Worm (Caenorhabditis elegans) whole organism, L4 larva: ENCODE data around the gene F52G3.8.
"Not testable (repeated sequence)": the region's sequence is repeated elsewhere in the genome, so short reads cannot be mapped to it uniquely, and the experiment has no call there.

Experiments
- D1046.2 ChIP-seq: fragments of 200-800 bp; sonication (Bioruptor generic); IDR thresholded peaks from 2 replicates; pipeline ENCODE4 v1.3.6; 2022; ENCODE audit warnings: missing genetic modification characterization, missing compliant biosample characterization
- F10B5.3 ChIP-seq: sonication (generic microtip); optimal IDR thresholded peaks from 2 replicates; lab custom pipeline; 2016; ENCODE audit warnings: mild to moderate bottlenecking, missing genetic modification characterization, missing compliant biosample characterization
- F44E2.7 ChIP-seq: fragments of 200-800 bp; sonication (Bioruptor generic); IDR thresholded peaks from 2 replicates; pipeline ENCODE4 v2.1.2; 2022; ENCODE audit warnings: missing genetic modification characterization, missing compliant biosample characterization
- T20F7.1 ChIP-seq: fragments of 200-800 bp; sonication (Bioruptor generic); optimal IDR thresholded peaks from 2 replicates; lab custom pipeline; 2018; ENCODE audit warnings: mild to moderate bottlenecking, missing genetic modification characterization, missing compliant biosample characterization
- T26A8.4 ChIP-seq: fragments of 200-800 bp; sonication (Bioruptor generic); IDR thresholded peaks from 2 replicates; pipeline ENCODE4 v1.3.6; 2022; ENCODE audit warnings: missing genetic modification characterization, missing compliant biosample characterization
- Y105C5A.15 ChIP-seq: fragments of 200-800 bp; sonication (Bioruptor generic); IDR thresholded peaks from 2 replicates; pipeline ENCODE4 v1.3.6; 2022; ENCODE audit warnings: missing genetic modification characterization, missing compliant biosample characterization
- Y48G9A.11 ChIP-seq: fragments of 200-800 bp; sonication (Bioruptor generic); IDR thresholded peaks from 2 replicates; pipeline ENCODE4 v1.3.6; 2022; ENCODE audit warnings: missing genetic modification reagents, missing genetic modification characterization, missing compliant biosample characterization
- Y75B8A.6 ChIP-seq: fragments of 200-800 bp; sonication (Bioruptor generic); IDR thresholded peaks from 2 replicates; pipeline ENCODE4 v1.3.6; 2022; ENCODE audit warnings: missing genetic modification reagents, missing genetic modification characterization, missing compliant biosample characterization
- ZK546.5 ChIP-seq, 2 experiments: sonication (generic microtip); optimal IDR thresholded peaks; 2 replicates each; lab custom pipeline; 2017; ENCODE audit warnings: missing biosample characterization in 2 of 2, missing genetic modification characterization in 2 of 2
- ama-1 ChIP-seq: fragments of 150-350 bp; optimal IDR thresholded peaks from 2 replicates; lab custom pipeline; 2014; ENCODE audit warnings: inconsistent platforms, mixed read lengths
- arid-1 ChIP-seq: fragments of 200-800 bp; sonication (Bioruptor generic); conservative IDR thresholded peaks from 2 replicates; pipeline ENCODE4 v1.3.6; 2022; ENCODE audit warnings: missing genetic modification reagents, missing genetic modification characterization, missing compliant biosample characterization
- ctbp-1 ChIP-seq: fragments of 200-800 bp; sonication (Bioruptor generic); IDR thresholded peaks from 2 replicates; pipeline ENCODE4 v1.3.6; 2022; ENCODE audit warnings: missing genetic modification reagents, missing genetic modification characterization, missing compliant biosample characterization
- daf-19 ChIP-seq: fragments of 200-800 bp; sonication (Bioruptor generic); conservative IDR thresholded peaks from 2 replicates; pipeline ENCODE4 v1.3.6; 2022; ENCODE audit warnings: missing genetic modification characterization, missing compliant biosample characterization
- dmd-6 ChIP-seq: fragments of 200-800 bp; sonication (Bioruptor generic); IDR thresholded peaks from 2 replicates; pipeline ENCODE4 v1.3.6; 2022; ENCODE audit warnings: missing genetic modification reagents, missing genetic modification characterization, missing compliant biosample characterization
- dmd-8 ChIP-seq: fragments of 200-800 bp; sonication (Bioruptor generic); IDR thresholded peaks from 2 replicates; pipeline ENCODE4 v1.3.6; 2022; ENCODE audit warnings: missing genetic modification characterization, missing compliant biosample characterization
- dmd-9 ChIP-seq: fragments of 200-800 bp; sonication (Bioruptor generic); IDR thresholded peaks from 2 replicates; pipeline ENCODE4 v1.3.6; 2022; ENCODE audit warnings: missing genetic modification reagents, missing genetic modification characterization, missing compliant biosample characterization
- fkh-10 ChIP-seq: fragments of 150-350 bp; optimal IDR thresholded peaks from 2 replicates; lab custom pipeline; 2014; ENCODE audit warnings: missing biosample characterization, missing genetic modification reagents, missing genetic modification characterization
- hmg-1.1 ChIP-seq: fragments of 200-800 bp; sonication (Bioruptor generic); IDR thresholded peaks from 2 replicates; pipeline ENCODE4 v1.3.6; 2022; ENCODE audit warnings: missing genetic modification reagents, missing genetic modification characterization, missing compliant biosample characterization
- lim-7 ChIP-seq: fragments of 200-800 bp; sonication (Bioruptor generic); IDR thresholded peaks from 2 replicates; pipeline ENCODE4 v1.3.6; 2022; ENCODE audit warnings: missing genetic modification characterization, missing compliant biosample characterization
- lin-29 ChIP-seq: fragments of 200-800 bp; sonication (Bioruptor generic); IDR thresholded peaks from 2 replicates; pipeline ENCODE4 v1.3.6; 2022; ENCODE audit warnings: missing genetic modification reagents, missing genetic modification characterization, missing compliant biosample characterization
- lir-3 ChIP-seq: sonication (generic microtip); optimal IDR thresholded peaks from 2 replicates; lab custom pipeline; 2016; ENCODE audit warnings: mild to moderate bottlenecking, missing genetic modification characterization, missing compliant biosample characterization
- madf-5 ChIP-seq, 2 experiments: fragments of 200-800 bp; sonication (Bioruptor generic); IDR thresholded peaks; 2 replicates each; pipeline ENCODE4 v1.3.6; 2022; ENCODE audit warnings: missing compliant biosample characterization in 2 of 2, missing genetic modification characterization in 2 of 2
- madf-9 ChIP-seq: fragments of 200-800 bp; sonication (Bioruptor generic); conservative IDR thresholded peaks from 2 replicates; pipeline ENCODE4 v1.3.6; 2022; ENCODE audit warnings: missing genetic modification reagents, missing genetic modification characterization, missing compliant biosample characterization
- mdt-29 ChIP-seq: fragments of 200-800 bp; sonication (Bioruptor generic); IDR thresholded peaks from 2 replicates; pipeline ENCODE4 v1.3.6; 2022; ENCODE audit warnings: missing genetic modification reagents, missing genetic modification characterization, missing compliant biosample characterization
- mxl-3 ChIP-seq: fragments of 200-800 bp; sonication (Bioruptor generic); optimal IDR thresholded peaks from 2 replicates; lab custom pipeline; 2018; ENCODE audit warnings: mild to moderate bottlenecking, missing genetic modification characterization, missing compliant biosample characterization
- nhr-10 ChIP-seq: fragments of 150-350 bp; optimal IDR thresholded peaks from 2 replicates; lab custom pipeline; 2014; ENCODE audit warnings: missing biosample characterization, missing genetic modification characterization
- nhr-41 ChIP-seq: fragments of 200-800 bp; sonication (Bioruptor generic); IDR thresholded peaks from 2 replicates; pipeline ENCODE4 v1.3.6; 2022; ENCODE audit warnings: missing genetic modification reagents, missing genetic modification characterization, missing compliant biosample characterization
- nhr-42 ChIP-seq: fragments of 200-800 bp; sonication (Bioruptor generic); IDR thresholded peaks from 2 replicates; pipeline ENCODE4 v1.3.6; 2022; ENCODE audit warnings: missing genetic modification characterization, missing compliant biosample characterization
- nhr-6 ChIP-seq: fragments of 150-350 bp; optimal IDR thresholded peaks from 2 replicates; lab custom pipeline; 2014; ENCODE audit warnings: missing biosample characterization, missing genetic modification characterization
- pha-4 ChIP-seq, 2 experiments: fragments of 150-350 bp in 1 of 2; fragments of 200-800 bp in 1 of 2; sonication (Bioruptor generic) in 1 of 2; IDR thresholded peaks in 1 of 2; optimal IDR thresholded peaks in 1 of 2; 2 replicates each; pipeline versions ENCODE4 v1.3.6 to Lab custom; 2014 to 2022; ENCODE audit warnings: missing genetic modification characterization in 2 of 2, missing genetic modification reagents in 2 of 2, missing biosample characterization in 1 of 2, missing compliant biosample characterization in 1 of 2
- php-3 ChIP-seq: fragments of 200-800 bp; sonication (Bioruptor generic); IDR thresholded peaks from 2 replicates; pipeline ENCODE4 v1.3.6; 2022; ENCODE audit warnings: missing genetic modification reagents, missing genetic modification characterization, missing compliant biosample characterization
- pqm-1 ChIP-seq: sonication (generic microtip); optimal IDR thresholded peaks from 2 replicates; lab custom pipeline; 2017; ENCODE audit warnings: missing biosample characterization, missing genetic modification characterization
- saeg-2 ChIP-seq: fragments of 200-800 bp; sonication (Bioruptor generic); IDR thresholded peaks from 2 replicates; pipeline ENCODE4 v1.3.6; 2022; ENCODE audit warnings: missing genetic modification reagents, missing genetic modification characterization, missing compliant biosample characterization
- sdz-12 ChIP-seq: fragments of 200-800 bp; sonication (Bioruptor generic); optimal IDR thresholded peaks from 2 replicates; lab custom pipeline; 2018; ENCODE audit warnings: mild to moderate bottlenecking, missing genetic modification characterization, missing compliant biosample characterization
- snpc-1.2 ChIP-seq: fragments of 200-800 bp; sonication (Bioruptor generic); IDR thresholded peaks from 2 replicates; pipeline ENCODE4 v1.3.6; 2022; ENCODE audit warnings: missing genetic modification reagents, missing genetic modification characterization, missing compliant biosample characterization
- tag-97 ChIP-seq: fragments of 200-800 bp; sonication (Bioruptor generic); IDR thresholded peaks from 2 replicates; pipeline ENCODE4 v1.3.6; 2022; ENCODE audit warnings: missing genetic modification characterization, missing compliant biosample characterization
- tra-1 ChIP-seq: fragments of 200-800 bp; sonication (Bioruptor generic); IDR thresholded peaks from 2 replicates; pipeline ENCODE4 v1.3.6; 2022; ENCODE audit warnings: missing genetic modification reagents, missing genetic modification characterization, missing compliant biosample characterization
- unc-62 ChIP-seq, 3 experiments: fragments of 150-350 bp in 1 of 3; sonication (generic microtip); optimal IDR thresholded peaks in 2 of 3; peaks in 1 of 3; 1 replicate in 1 of 3; 2 replicates in 2 of 3; lab custom pipeline; 2014 to 2017; ENCODE audit warnings: missing biosample characterization in 3 of 3, missing genetic modification characterization in 3 of 3, missing genetic modification reagents in 3 of 3, missing genotype in 1 of 3
- vab-7 ChIP-seq: fragments of 200-800 bp; sonication (Bioruptor generic); IDR thresholded peaks from 2 replicates; pipeline ENCODE4 v1.3.6; 2022; ENCODE audit warnings: missing genetic modification reagents, missing genetic modification characterization, missing compliant biosample characterization
- zag-1 ChIP-seq: fragments of 150-350 bp; optimal IDR thresholded peaks from 2 replicates; lab custom pipeline; 2014; ENCODE audit warnings: missing biosample characterization, missing genetic modification characterization
- zfp-3 ChIP-seq: fragments of 200-800 bp; sonication (Bioruptor generic); conservative IDR thresholded peaks from 2 replicates; pipeline ENCODE4 v1.3.6; 2022; ENCODE audit warnings: missing genetic modification reagents, missing genetic modification characterization, missing compliant biosample characterization
- zip-11 ChIP-seq: fragments of 200-800 bp; sonication (Bioruptor generic); IDR thresholded peaks from 2 replicates; pipeline ENCODE4 v1.3.6; 2022; ENCODE audit warnings: missing genetic modification characterization, missing compliant biosample characterization
- zip-2 ChIP-seq: fragments of 150-350 bp; optimal IDR thresholded peaks from 2 replicates; lab custom pipeline; 2014; ENCODE audit warnings: missing biosample characterization, missing genetic modification characterization

Gene F52G3.8

DNA sequence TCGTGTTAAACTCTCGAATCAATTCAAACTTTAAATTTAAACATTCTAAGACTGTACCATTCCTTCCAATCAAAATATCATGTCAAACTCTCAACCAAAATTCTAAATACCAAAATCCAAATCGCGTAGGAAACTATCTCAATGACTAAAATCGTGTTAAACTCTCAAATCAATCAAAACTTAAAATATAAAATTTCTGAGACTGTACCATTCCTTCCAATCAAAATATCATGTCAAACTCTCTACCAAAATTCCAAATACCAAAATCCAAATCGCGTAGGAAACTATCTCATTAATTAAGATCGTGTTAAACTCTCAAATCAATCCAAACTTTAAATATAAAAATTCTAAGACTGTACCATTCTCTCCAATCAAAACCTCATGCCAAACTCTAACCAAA lies 18.2 kb downstream of the F52G3.8 start:
- peak; percentile 12 for TF ChIP-seq Y75B8A.6 (GFP tag; lab: Robert Waterston, UW)
- peak; percentile 69 for TF ChIP-seq zfp-3 (GFP tag; lab: Robert Waterston, UW)
- TF ChIP-seq madf-5 (GFP tag; IDR thresholded peaks at IDR 0.05; lab: Robert Waterston, UW) = 0 out of 4 replicates have a peak, but pooled peaks of 1 of the 2 experiments have one; percentile 73
- TF ChIP-seq pha-4 (GFP tag; IDR thresholded peaks at IDR 0.05; lab: Robert Waterston, UW) = peak; percentile 35; the same call in 1 of the 2 replicates
- TF ChIP-seq pha-4 (tag; optimal IDR thresholded peaks at IDR 0.05; lab: Kevin White, UChicago) = not testable (repeated sequence)

DNA sequence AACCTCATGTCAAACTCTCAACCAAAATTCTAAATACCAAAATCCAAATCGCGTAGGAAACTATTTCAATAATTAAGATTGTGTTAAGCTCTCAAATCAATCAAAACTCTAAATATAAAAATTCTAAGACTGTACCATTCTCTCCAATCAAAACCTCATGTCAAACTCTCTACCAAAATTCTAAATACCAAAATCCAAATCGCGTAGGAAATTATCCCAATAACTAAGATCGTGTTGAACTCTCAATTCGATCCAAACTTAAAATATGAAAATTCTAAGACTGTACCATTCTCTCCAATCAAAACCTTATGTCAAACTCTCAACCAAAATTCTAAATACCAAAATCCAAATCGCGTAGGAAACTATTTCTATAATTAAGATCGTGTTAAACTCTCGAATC lies 20.4 kb downstream of the F52G3.8 start:
- TF ChIP-seq php-3 (GFP tag; lab: Robert Waterston, UW) (peak; percentile 79), snpc-1.2 (peak; percentile 35), pha-4 (GFP tag; IDR thresholded peaks at IDR 0.05; lab: Robert Waterston, UW) (peak; percentile 80; the same call in 1 of the 2 replicates), madf-9 (GFP tag; lab: Robert Waterston, UW) (peak; percentile 66; the same call in 1 of the 2 replicates), F44E2.7 (0 out of 2 replicates have a peak, but pooled peaks have one; percentile 3), dmd-8 (GFP tag; lab: Robert Waterston, UW) (peak; percentile 81), nhr-42 (GFP tag; lab: Robert Waterston, UW) (peak; percentile 75), arid-1 (GFP tag; lab: Robert Waterston, UW) (peak; percentile 69), T26A8.4 (peak; percentile 80), Y105C5A.15 (peak; percentile 78; the same call in 1 of the 2 replicates), vab-7 (GFP tag; lab: Robert Waterston, UW) (peak; percentile 75), zip-11 (GFP tag; lab: Robert Waterston, UW) (peak; percentile 50; the same call in 1 of the 2 replicates), tra-1 (GFP tag; lab: Robert Waterston, UW) (peak; percentile 87), mdt-29 (GFP tag; lab: Robert Waterston, UW) (peak; percentile 87), ctbp-1 (peak; percentile 88), Y75B8A.6 (GFP tag; lab: Robert Waterston, UW) (peak; percentile 96), nhr-41 (GFP tag; lab: Robert Waterston, UW) (peak; percentile 73), tag-97 (GFP tag; lab: Robert Waterston, UW) (peak; percentile 80; the same call in 1 of the 2 replicates), D1046.2 (GFP tag; lab: Robert Waterston, UW) (peak; percentile 80), dmd-6 (peak; percentile 47), lim-7 (GFP tag; lab: Robert Waterston, UW) (peak; percentile 60; the same call in 1 of the 2 replicates), saeg-2 (GFP tag; lab: Robert Waterston, UW) (peak; percentile 62; the same call in 1 of the 2 replicates), zfp-3 (GFP tag; lab: Robert Waterston, UW) (peak; percentile 96), hmg-1.1 (GFP tag; lab: Robert Waterston, UW) (peak; percentile 59; the same call in 1 of the 2 replicates), Y48G9A.11 (peak; percentile 77), dmd-9 (GFP tag; lab: Robert Waterston, UW) (peak; percentile 70; the same call in 1 of the 2 replicates), madf-5 (GFP tag; IDR thresholded peaks at IDR 0.05; lab: Robert Waterston, UW) (peak; percentile 84 to 93)
- not testable (repeated sequence) for TF ChIP-seq pha-4 (tag; optimal IDR thresholded peaks at IDR 0.05; lab: Kevin White, UChicago)
- TF ChIP-seq, all 104 proteins: peak for 27; not testable (repeated sequence) for 77

DNA sequence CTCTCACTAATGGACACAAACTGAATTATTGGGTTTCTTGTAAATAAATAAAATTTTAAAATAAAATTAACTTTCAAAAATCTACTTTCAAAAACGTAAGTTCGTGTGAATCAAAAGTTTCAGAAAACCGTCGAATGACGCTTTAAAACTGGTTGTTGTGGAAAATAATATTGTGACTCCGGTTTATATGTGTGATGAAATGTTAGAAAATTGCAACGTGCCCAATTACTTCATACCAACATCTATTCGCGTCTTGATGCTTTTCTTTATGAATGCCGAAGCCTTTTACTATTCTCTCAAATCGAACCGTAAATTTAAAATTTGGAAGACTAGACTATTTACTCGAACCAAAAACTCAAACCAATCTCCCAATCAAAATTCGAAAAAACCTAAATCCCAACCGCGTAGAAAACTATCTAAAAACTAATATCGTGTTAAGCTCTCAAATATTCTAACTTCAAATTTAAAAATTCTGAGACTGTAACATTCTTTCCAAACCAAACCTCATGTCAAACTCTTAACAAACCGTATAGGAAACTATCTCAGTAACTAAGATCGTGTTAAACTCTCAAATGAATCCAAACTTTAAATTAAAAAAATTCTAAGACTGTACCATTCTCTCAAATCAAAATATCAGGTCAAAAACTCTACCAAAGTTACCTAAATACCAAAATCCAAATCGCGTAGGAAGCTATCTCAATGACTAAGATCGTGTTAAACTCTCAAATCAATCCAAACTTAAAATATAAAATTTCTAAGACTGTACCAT lies 21.3 kb downstream of the F52G3.8 start:
- TF ChIP-seq unc-62 (GFP tag; optimal IDR thresholded peaks at IDR 0.05 in 1 of 2; lab: Kevin White, UChicago) (peak in 1 of 2 experiments; percentile 98), unc-62 (tag; optimal IDR thresholded peaks at IDR 0.05; lab: Kevin White, UChicago) (no peak), F44E2.7 (no peak), mxl-3 (GFP tag; lab: Kevin White, UChicago) (no peak), T20F7.1 (GFP tag; lab: Kevin White, UChicago) (peak; percentile 44), lim-7 (GFP tag; lab: Robert Waterston, UW) (peak; percentile 50; the same call in 1 of the 2 replicates), php-3 (GFP tag; lab: Robert Waterston, UW) (peak; percentile 78), tag-97 (GFP tag; lab: Robert Waterston, UW) (0 out of 2 replicates have a peak, but pooled peaks have one; percentile 72), nhr-10 (tag; lab: Kevin White, UChicago) (no peak), zag-1 (tag; lab: Kevin White, UChicago) (no peak), fkh-10 (GFP tag; lab: Kevin White, UChicago) (no peak), F10B5.3 (tag; lab: Kevin White, UChicago) (no peak), lir-3 (tag; lab: Kevin White, UChicago) (no peak), lin-29 (GFP tag; lab: Robert Waterston, UW) (peak; percentile 82), daf-19 (GFP tag; lab: Robert Waterston, UW) (no peak), mdt-29 (GFP tag; lab: Robert Waterston, UW) (peak; percentile 74), pqm-1 (tag; lab: Kevin White, UChicago) (no peak), sdz-12 (GFP tag; lab: Kevin White, UChicago) (no peak), ZK546.5 (tag; optimal IDR thresholded peaks at IDR 0.05; lab: Kevin White, UChicago) (no peak), hmg-1.1 (GFP tag; lab: Robert Waterston, UW) (peak; percentile 55), zip-2 (no peak), nhr-6 (peak; percentile 42), ama-1 (lab: Kevin White, UChicago) (peak; percentile 97)
